Worm (Caenorhabditis elegans) whole organism, L3 larva: ENCODE measurements around the gene sar-1.

Experiments used
- nhr-12 ChIP-seq: fragments of 150-350 bp; optimal IDR thresholded peaks from 2 replicates; lab custom pipeline; 2014; ENCODE audit warnings: missing biosample characterization, missing genetic modification characterization
- nhr-237 ChIP-seq: fragments of 150-350 bp; optimal IDR thresholded peaks from 2 replicates; lab custom pipeline; 2014; ENCODE audit warnings: missing biosample characterization, missing genetic modification characterization
- sea-2 ChIP-seq: fragments of 150-350 bp; sonication (generic microtip); optimal IDR thresholded peaks from 4 replicates; lab custom pipeline; 2014; ENCODE audit warnings: missing biosample characterization, missing genetic modification reagents, missing genetic modification characterization

DNA sequence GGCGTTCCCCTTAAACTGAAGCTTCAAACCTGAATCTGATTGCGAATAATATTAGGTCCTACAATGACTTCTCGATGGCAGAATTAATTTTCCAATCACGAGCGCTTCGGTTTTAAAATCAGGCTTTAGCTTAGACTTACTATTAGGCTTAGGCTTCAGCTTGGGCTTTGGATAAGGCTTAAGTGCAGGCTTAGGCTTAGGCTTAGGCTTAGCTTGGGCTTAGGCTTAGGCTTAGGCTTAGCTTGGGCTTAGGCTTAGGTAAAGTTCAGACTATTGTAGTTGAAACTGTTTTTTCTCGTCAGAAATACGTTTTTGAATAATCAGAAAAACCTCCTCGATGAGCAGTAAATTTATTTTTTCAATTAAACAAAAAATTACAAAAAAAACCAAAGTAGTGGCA is 13.6 kb upstream of the sar-1 start:
- TF ChIP-seq nhr-237 (tag; lab: Kevin White, UChicago) (no peak), sea-2 (GFP tag; lab: Kevin White, UChicago) (no peak), nhr-12 (tag; lab: Kevin White, UChicago) (no peak)
